Fruit fly (Drosophila melanogaster) whole organism, embryonic: ENCODE data around the gene CG33521.
A peak's percentile ranks its signal among the peaks of the same experiment; 100 is the strongest.

Experiments
- C15 ChIP-seq: fragments of 200-800 bp; sonication (Bioruptor generic); IDR thresholded peaks from 3 replicates; pipeline ENCODE4 v1.3.6; 2022; ENCODE audit warnings: missing biosample characterization, missing genetic modification characterization
- CG1024 ChIP-seq: fragments of 200-800 bp; sonication (Bioruptor generic); IDR thresholded peaks from 2 replicates; pipeline ENCODE4 v1.3.6; 2022; ENCODE audit warnings: missing biosample characterization, missing genetic modification characterization
- CG10267 ChIP-seq: fragments of 200-800 bp; sonication (Bioruptor generic); optimal IDR thresholded peaks from 2 replicates; lab custom pipeline; 2018; ENCODE audit warnings: missing biosample characterization, mild to moderate bottlenecking, missing genetic modification characterization, moderate library complexity
- CG10366 ChIP-seq: fragments of 200-800 bp; sonication (Bioruptor generic); IDR thresholded peaks from 2 replicates; pipeline ENCODE4 v1.3.6; 2022; ENCODE audit warnings: missing biosample characterization, missing genetic modification characterization
- CG11723 ChIP-seq: fragments of 200-800 bp; sonication (Bioruptor generic); optimal IDR thresholded peaks from 2 replicates; lab custom pipeline; 2017; ENCODE audit warnings: missing biosample characterization, mild to moderate bottlenecking, missing genetic modification characterization
- CG12769 ChIP-seq: fragments of 200-800 bp; sonication (Bioruptor generic); optimal IDR thresholded peaks from 2 replicates; lab custom pipeline; 2019; ENCODE audit warnings: missing biosample characterization, mild to moderate bottlenecking, missing genetic modification characterization, moderate library complexity
- CG13287 ChIP-seq: fragments of 200-800 bp; sonication (Bioruptor generic); IDR thresholded peaks from 2 replicates; pipeline ENCODE4 v1.3.6; 2022; ENCODE audit warnings: missing biosample characterization, missing genetic modification characterization; ENCODE audit not compliant: partially characterized antibody
- CG14710 ChIP-seq: fragments of 200-800 bp; sonication (Bioruptor generic); optimal IDR thresholded peaks from 3 replicates; lab custom pipeline; 2019; ENCODE audit warnings: missing biosample characterization, mild to moderate bottlenecking, missing genetic modification characterization, moderate library complexity
- CG15011 ChIP-seq: fragments of 200-800 bp; sonication (Bioruptor generic); optimal IDR thresholded peaks from 3 replicates; lab custom pipeline; 2018; ENCODE audit warnings: missing biosample characterization, mild to moderate bottlenecking, missing genetic modification characterization
- CG17361 ChIP-seq: fragments of 200-800 bp; sonication (Bioruptor generic); IDR thresholded peaks from 3 replicates; pipeline ENCODE4 v1.3.6; 2022; ENCODE audit warnings: missing biosample characterization, missing genetic modification characterization
- CG17385 ChIP-seq: fragments of 200-800 bp; sonication (Bioruptor generic); optimal IDR thresholded peaks from 3 replicates; lab custom pipeline; 2018; ENCODE audit warnings: missing biosample characterization, mild to moderate bottlenecking, missing genetic modification characterization
- CG17612 ChIP-seq: fragments of 200-800 bp; sonication (Bioruptor generic); IDR thresholded peaks from 2 replicates; pipeline ENCODE4 v1.3.6; 2022; ENCODE audit warnings: missing biosample characterization, missing genetic modification characterization
- CG18262 ChIP-seq: fragments of 200-800 bp; optimal IDR thresholded peaks from 3 replicates; lab custom pipeline; 2019; ENCODE audit warnings: missing biosample characterization, mild to moderate bottlenecking, missing genetic modification characterization, moderate library complexity
- CG1832 ChIP-seq: fragments of 200-800 bp; sonication (Bioruptor generic); optimal IDR thresholded peaks from 2 replicates; lab custom pipeline; 2017; ENCODE audit warnings: missing biosample characterization, mild to moderate bottlenecking, missing genetic modification characterization, inconsistent platforms
- CG2116 ChIP-seq: fragments of 200-800 bp; sonication (Bioruptor generic); optimal IDR thresholded peaks from 3 replicates; lab custom pipeline; 2018; ENCODE audit warnings: missing biosample characterization, mild to moderate bottlenecking, missing genetic modification characterization
- CG2129 ChIP-seq: fragments of 200-800 bp; sonication (Bioruptor generic); IDR thresholded peaks from 2 replicates; pipeline ENCODE4 v1.3.6; 2022; ENCODE audit warnings: missing biosample characterization, missing genetic modification characterization; ENCODE audit not compliant: partially characterized antibody
- CG33557 ChIP-seq: fragments of 200-800 bp; sonication (Bioruptor generic); optimal IDR thresholded peaks from 2 replicates; lab custom pipeline; 2019; ENCODE audit warnings: missing biosample characterization, mild to moderate bottlenecking, missing genetic modification characterization, moderate library complexity
- CG42726 ChIP-seq: fragments of 200-800 bp; sonication (Bioruptor generic); IDR thresholded peaks from 2 replicates; pipeline ENCODE4 v1.3.6; 2022; ENCODE audit warnings: missing biosample characterization, missing genetic modification characterization; ENCODE audit not compliant: partially characterized antibody
- CG4424 ChIP-seq: fragments of 200-800 bp; sonication (Bioruptor generic); optimal IDR thresholded peaks from 3 replicates; lab custom pipeline; 2016; ENCODE audit warnings: missing biosample characterization, missing genetic modification characterization
- CG8290 ChIP-seq, 3 experiments: fragments of 200-800 bp; sonication (Bioruptor generic); optimal IDR thresholded peaks; 2 replicates each; lab custom pipeline; 2016 to 2019; ENCODE audit warnings: missing biosample characterization in 3 of 3, missing genetic modification characterization in 3 of 3, mild to moderate bottlenecking in 2 of 3, moderate library complexity in 1 of 3
- CG9727 ChIP-seq: fragments of 200-800 bp; sonication (Bioruptor generic); optimal IDR thresholded peaks from 3 replicates; lab custom pipeline; 2017; ENCODE audit warnings: missing biosample characterization, mild to moderate bottlenecking, missing genetic modification characterization
- Dad ChIP-seq: fragments of 200-800 bp; sonication (Bioruptor generic); optimal IDR thresholded peaks from 3 replicates; lab custom pipeline; 2016; ENCODE audit warnings: missing biosample characterization, missing genetic modification characterization
- Eip74EF ChIP-seq, 2 experiments: fragments of 200-800 bp in 1 of 2; fragments of >200 bp in 1 of 2; sonication (Bioruptor generic) in 1 of 2; optimal IDR thresholded peaks; 2 replicates each; lab custom pipeline; 2017 to 2019; ENCODE audit warnings: missing biosample characterization in 2 of 2, missing genetic modification characterization in 2 of 2, mild to moderate bottlenecking in 1 of 2, moderate library complexity in 1 of 2
- Ets97D ChIP-seq: fragments of 200-800 bp; sonication (Bioruptor generic); optimal IDR thresholded peaks from 3 replicates; lab custom pipeline; 2016; ENCODE audit warnings: missing biosample characterization, missing genetic modification characterization
- Fer2 ChIP-seq: fragments of 200-800 bp; sonication (Bioruptor generic); optimal IDR thresholded peaks from 2 replicates; lab custom pipeline; 2018; ENCODE audit warnings: missing biosample characterization, mild to moderate bottlenecking, missing genetic modification characterization, moderate library complexity
- HLH54F ChIP-seq: fragments of 200-800 bp; sonication (Bioruptor generic); optimal IDR thresholded peaks from 3 replicates; lab custom pipeline; 2016; ENCODE audit warnings: missing biosample characterization, missing genetic modification characterization
- Hr3 ChIP-seq: fragments of 200-800 bp; sonication (Bioruptor generic); optimal IDR thresholded peaks from 3 replicates; lab custom pipeline; 2016; ENCODE audit warnings: missing biosample characterization, missing genetic modification characterization
- MBD-R2 ChIP-seq: fragments of 200-800 bp; sonication (Bioruptor generic); IDR thresholded peaks from 2 replicates; pipeline ENCODE4 v1.3.6; 2022; ENCODE audit warnings: missing biosample characterization, missing genetic modification characterization
- MESR4 ChIP-seq: fragments of 200-800 bp; sonication (Bioruptor generic); optimal IDR thresholded peaks from 2 replicates; lab custom pipeline; 2018; ENCODE audit warnings: missing biosample characterization, mild to moderate bottlenecking, missing genetic modification characterization, moderate library complexity
- NC2α ChIP-seq: fragments of 200-800 bp; sonication (Bioruptor generic); optimal IDR thresholded peaks from 2 replicates; lab custom pipeline; 2016; ENCODE audit warnings: missing biosample characterization, missing genetic modification characterization
- Pdp1 ChIP-seq, 2 experiments: fragments of 200-800 bp; sonication (Bioruptor generic); optimal IDR thresholded peaks; 3 replicates each; lab custom pipeline; 2016; ENCODE audit warnings: missing biosample characterization in 2 of 2, missing genetic modification characterization in 2 of 2, mild to moderate bottlenecking in 1 of 2, moderate library complexity in 1 of 2
- YL-1 ChIP-seq: fragments of 200-800 bp; sonication (Bioruptor generic); optimal IDR thresholded peaks from 3 replicates; lab custom pipeline; 2017; ENCODE audit warnings: missing biosample characterization, mild to moderate bottlenecking, missing genetic modification characterization
- amos ChIP-seq: fragments of 200-800 bp; sonication (Bioruptor generic); IDR thresholded peaks from 2 replicates; pipeline ENCODE4 v1.3.6; 2022; ENCODE audit warnings: missing biosample characterization, missing genetic modification characterization; ENCODE audit not compliant: partially characterized antibody
- cg ChIP-seq: fragments of 200-800 bp; sonication (Bioruptor generic); optimal IDR thresholded peaks from 3 replicates; lab custom pipeline; 2019; ENCODE audit warnings: missing biosample characterization, mild to moderate bottlenecking, missing genetic modification characterization, moderate library complexity
- da ChIP-seq: fragments of 200-800 bp; sonication (Bioruptor generic); optimal IDR thresholded peaks from 2 replicates; lab custom pipeline; 2016; ENCODE audit warnings: missing biosample characterization, missing genetic modification characterization
- ftz-f1 ChIP-seq: fragments of 200-800 bp; sonication (Bioruptor generic); optimal IDR thresholded peaks from 2 replicates; lab custom pipeline; 2016; ENCODE audit warnings: missing biosample characterization, missing genetic modification characterization
- gem ChIP-seq: fragments of 200-800 bp; sonication (Bioruptor generic); optimal IDR thresholded peaks from 2 replicates; lab custom pipeline; 2019; ENCODE audit warnings: missing biosample characterization, mild to moderate bottlenecking, missing genetic modification characterization, moderate library complexity
- ham ChIP-seq: fragments of 200-800 bp; sonication (Bioruptor generic); IDR thresholded peaks from 2 replicates; pipeline ENCODE4 v1.3.6; 2022; ENCODE audit warnings: missing biosample characterization, missing genetic modification characterization
- ind ChIP-seq: fragments of 200-800 bp; sonication (Bioruptor generic); optimal IDR thresholded peaks from 3 replicates; lab custom pipeline; 2016; ENCODE audit warnings: missing biosample characterization, missing genetic modification characterization
- lola ChIP-seq, 3 experiments: fragments of >200 bp in 2 of 3; fragments of 200-800 bp in 1 of 3; sonication (Bioruptor generic) in 1 of 3; optimal IDR thresholded peaks; 2 replicates each; lab custom pipeline; 2017 to 2019; ENCODE audit warnings: missing biosample characterization in 3 of 3, missing genetic modification characterization in 3 of 3, mild to moderate bottlenecking in 1 of 3, moderate library complexity in 1 of 3
- org-1 ChIP-seq: fragments of 200-800 bp; sonication (Bioruptor generic); optimal IDR thresholded peaks from 2 replicates; lab custom pipeline; 2017; ENCODE audit warnings: missing biosample characterization, missing genetic modification characterization
- trem ChIP-seq: fragments of 200-800 bp; optimal IDR thresholded peaks from 3 replicates; lab custom pipeline; 2019; ENCODE audit warnings: missing biosample characterization, mild to moderate bottlenecking, missing genetic modification characterization, moderate library complexity
- zen2 ChIP-seq: fragments of 200-800 bp; sonication (Bioruptor generic); IDR thresholded peaks from 3 replicates; pipeline ENCODE4 v1.3.6; 2022; ENCODE audit warnings: missing biosample characterization, missing genetic modification characterization; ENCODE audit not compliant: partially characterized antibody

Gene CG33521

DNA sequence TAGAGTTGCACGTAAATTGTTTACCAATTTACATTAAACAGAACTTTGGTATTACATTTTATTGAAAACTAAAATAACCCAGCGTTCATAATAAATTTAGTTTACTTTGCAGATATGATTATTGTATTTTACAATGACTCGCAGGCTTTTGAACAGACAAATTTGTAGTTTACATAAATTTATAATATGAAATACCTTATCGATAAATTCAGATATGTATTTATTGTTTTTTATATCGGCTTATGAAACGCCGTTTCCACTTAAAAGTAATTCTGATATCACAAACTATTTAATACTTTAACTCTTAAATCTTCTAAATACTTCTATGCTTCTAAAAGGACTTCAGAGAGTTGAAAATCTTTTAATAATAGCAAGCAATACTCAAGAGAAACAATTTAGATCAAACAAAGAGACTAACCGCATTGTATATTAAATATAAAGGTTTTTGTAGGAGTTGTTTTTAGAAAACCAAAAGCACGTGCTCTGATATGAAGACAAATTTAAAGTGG is 11.1 kb downstream of the CG33521 start, which contains the start of gene PIP4K (continued):
- TF ChIP-seq CG14710 (tag; lab: Kevin White, UChicago) (no peak), Dad (GFP tag; lab: Kevin White, UChicago) (no peak), C15 (GFP tag; lab: Robert Waterston, UW) (no peak), CG1024 (GFP tag; lab: Robert Waterston, UW) (peak; percentile 97), CG17385 (GFP tag; lab: Kevin White, UChicago) (no peak), lola (GFP tag; optimal IDR thresholded peaks at IDR 0.05; lab: Kevin White, UChicago) (peak in 1 of 3 experiments; percentile 73), HLH54F (GFP tag; lab: Kevin White, UChicago) (no peak), cg (GFP tag; lab: Kevin White, UChicago) (no peak), CG10267 (tag; lab: Kevin White, UChicago) (peak; percentile 11), YL-1 (GFP tag; lab: Kevin White, UChicago) (no peak), CG11723 (GFP tag; lab: Kevin White, UChicago) (peak; percentile 63), ind (GFP tag; lab: Kevin White, UChicago) (no peak), Hr3 (GFP tag; lab: Kevin White, UChicago) (no peak), CG2116 (GFP tag; lab: Kevin White, UChicago) (peak; percentile 95), CG2129 (GFP tag; lab: Robert Waterston, UW) (no peak), CG33557 (GFP tag; lab: Kevin White, UChicago) (peak; percentile 37), NC2α (GFP tag; lab: Kevin White, UChicago) (no peak), amos (GFP tag; lab: Robert Waterston, UW) (no peak), Fer2 (tag; lab: Kevin White, UChicago) (no peak), CG8290 (GFP tag; optimal IDR thresholded peaks at IDR 0.05; lab: Kevin White, UChicago) (no peak), CG8290 (tag; optimal IDR thresholded peaks at IDR 0.05; lab: Kevin White, UChicago) (peak in 1 of 2 experiments; percentile 17), CG10366 (GFP tag; lab: Robert Waterston, UW) (no peak), CG12769 (no peak), CG9727 (GFP tag; lab: Kevin White, UChicago) (no peak), CG13287 (no peak), trem (tag; lab: Kevin White, UChicago) (peak; percentile 36), CG15011 (GFP tag; lab: Kevin White, UChicago) (no peak), org-1 (GFP tag; lab: Kevin White, UChicago) (no peak), Pdp1 (GFP tag; optimal IDR thresholded peaks at IDR 0.05; lab: Kevin White, UChicago) (peak in 1 of 2 experiments; percentile 7), CG18262 (tag; lab: Kevin White, UChicago) (peak; percentile 9), ftz-f1 (GFP tag; lab: Kevin White, UChicago) (no peak), ham (GFP tag; lab: Robert Waterston, UW) (no peak), CG42726 (GFP tag; lab: Robert Waterston, UW) (no peak), MESR4 (peak; percentile 77), CG17612 (GFP tag; lab: Robert Waterston, UW) (no peak), CG17361 (GFP tag; lab: Robert Waterston, UW) (peak; percentile 58; the same call in 2 of the 3 replicates), gem (tag; lab: Kevin White, UChicago) (peak; percentile 45), CG4424 (no peak), da (GFP tag; lab: Kevin White, UChicago) (no peak), Ets97D (no peak), zen2 (GFP tag; lab: Robert Waterston, UW) (no peak), CG1832 (GFP tag; lab: Kevin White, UChicago) (no peak), Eip74EF (GFP tag; optimal IDR thresholded peaks at IDR 0.05; lab: Kevin White, UChicago) (no peak), MBD-R2 (GFP tag; lab: Robert Waterston, UW) (no peak)
- TF ChIP-seq, all 482 proteins: peak for 28
